Worm (Caenorhabditis elegans): ENCODE measurements around the gene nduc-2.
A peak's percentile ranks its signal among the peaks of the same experiment; 100 is the strongest.

DNA sequence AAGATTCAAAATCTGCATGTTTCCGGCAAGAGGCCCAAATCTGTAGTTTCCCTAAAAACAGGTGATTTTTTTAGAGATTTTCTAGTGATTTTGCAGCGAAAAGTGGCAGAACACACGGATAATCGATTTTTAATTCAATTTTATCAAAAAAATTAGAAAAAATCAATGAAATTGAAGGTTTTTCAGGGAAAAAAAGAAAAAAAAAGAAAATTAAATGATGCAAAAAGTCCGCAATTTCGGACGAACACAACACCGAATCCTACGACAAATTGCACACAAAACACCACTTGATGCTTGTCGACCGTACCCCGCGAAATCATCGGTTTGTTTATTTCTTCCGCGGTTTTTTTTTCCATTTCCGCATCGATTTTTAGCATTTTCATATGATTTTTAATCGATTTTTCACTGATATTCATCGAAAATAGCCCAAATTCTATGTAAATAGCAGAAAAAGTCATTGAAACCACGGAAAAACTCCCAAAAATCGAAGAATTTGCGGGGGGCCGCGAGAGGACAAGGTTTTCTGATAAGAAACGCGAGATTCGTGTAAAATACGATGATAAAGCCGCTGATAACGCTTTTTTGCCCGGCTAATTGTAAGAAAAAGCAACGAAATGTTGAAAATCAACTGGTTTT is 28.4 kb downstream of the nduc-2 start, which contains the start of gene tufm-1:
- TF ChIP-seq pha-4 (GFP tag; IDR thresholded peaks at IDR 0.05) (no peak), pha-4 (tag; optimal IDR thresholded peaks at IDR 0.05) (no peak), skn-1 (tag; optimal IDR thresholded peaks at IDR 0.05) (no peak), mdl-1 (tag; optimal IDR thresholded peaks at IDR 0.05) (peak in 1 of 2 experiments; percentile 3), rbr-2 (tag; optimal IDR thresholded peaks at IDR 0.05) (peak; percentile 31), snpc-4 (tag; optimal IDR thresholded peaks at IDR 0.05) (no peak), fkh-10 (GFP tag; optimal IDR thresholded peaks at IDR 0.05) (no peak), lin-39 (tag; optimal IDR thresholded peaks at IDR 0.05) (no peak), pqm-1 (tag; optimal IDR thresholded peaks at IDR 0.05) (no peak), ces-1 (GFP tag; optimal IDR thresholded peaks at IDR 0.05) (no peak), mxl-3 (GFP tag; optimal IDR thresholded peaks at IDR 0.05) (no peak), nhr-25 (tag; optimal IDR thresholded peaks at IDR 0.05; ENCODE audit: borderline replicate concordance, insufficient read depth) (no peak), Y75B8A.6 (GFP tag; IDR thresholded peaks at IDR 0.05) (no peak)
